Worm (Caenorhabditis elegans) whole organism, L2 larva: Measurements from ENCODE around the gene pbs-1.
A peak's percentile ranks its signal among the peaks of the same experiment; 100 is the strongest.

ENCODE experiments used
- C34F6.9 ChIP-seq: fragments of 150-350 bp; optimal IDR thresholded peaks from 2 replicates; lab custom pipeline; 2014; ENCODE audit warnings: missing biosample characterization, missing genetic modification characterization
- F13H6.1 ChIP-seq: sonication (generic microtip); optimal IDR thresholded peaks from 2 replicates; lab custom pipeline; 2016; ENCODE audit warnings: missing genetic modification characterization, missing compliant biosample characterization
- R02D3.7 ChIP-seq: fragments of 150-350 bp; optimal IDR thresholded peaks from 2 replicates; lab custom pipeline; 2014; ENCODE audit warnings: missing biosample characterization, missing genetic modification characterization
- Y55F3AM.14 ChIP-seq: fragments of 200-800 bp; sonication (Bioruptor generic); optimal IDR thresholded peaks from 2 replicates; lab custom pipeline; 2018; ENCODE audit warnings: mild to moderate bottlenecking, missing genetic modification characterization, missing compliant biosample characterization
- ZK546.5 ChIP-seq: sonication (generic microtip); optimal IDR thresholded peaks from 2 replicates; lab custom pipeline; 2017; ENCODE audit warnings: missing biosample characterization, missing genetic modification characterization
- alr-1 ChIP-seq: fragments of 150-350 bp; optimal IDR thresholded peaks from 2 replicates; lab custom pipeline; 2014; ENCODE audit warnings: missing biosample characterization, missing genetic modification characterization
- aly-2 ChIP-seq: fragments of 150-350 bp; optimal IDR thresholded peaks from 2 replicates; lab custom pipeline; 2014; ENCODE audit warnings: missing biosample characterization, missing genetic modification characterization
- ama-1 ChIP-seq: fragments of 150-350 bp; optimal IDR thresholded peaks from 2 replicates; lab custom pipeline; 2018; ENCODE audit warnings: inconsistent platforms
- blmp-1 ChIP-seq: sonication (generic microtip); optimal IDR thresholded peaks from 2 replicates; lab custom pipeline; 2017; ENCODE audit warnings: missing genetic modification characterization, mild to moderate bottlenecking, missing compliant biosample characterization, antibody characterized with exemption, moderate library complexity; ENCODE audit not compliant: insufficient read depth
- ceh-16 ChIP-seq: fragments of 150-350 bp; optimal IDR thresholded peaks from 2 replicates; lab custom pipeline; 2014; ENCODE audit warnings: missing biosample characterization, missing genetic modification characterization
- ceh-82 ChIP-seq: fragments of 150-350 bp; optimal IDR thresholded peaks from 2 replicates; lab custom pipeline; 2014; ENCODE audit warnings: missing biosample characterization, missing genetic modification characterization
- crh-2 ChIP-seq: sonication (generic microtip); optimal IDR thresholded peaks from 2 replicates; lab custom pipeline; 2017; ENCODE audit warnings: missing biosample characterization, missing genetic modification characterization
- dmd-4 ChIP-seq: sonication (generic microtip); optimal IDR thresholded peaks from 2 replicates; lab custom pipeline; 2017; ENCODE audit warnings: missing biosample characterization, missing genetic modification characterization
- egl-27 ChIP-seq: sonication (generic microtip); optimal IDR thresholded peaks from 3 replicates; lab custom pipeline; 2017; ENCODE audit warnings: missing biosample characterization, missing genetic modification reagents, missing genetic modification characterization
- elt-1 ChIP-seq: fragments of 150-350 bp; optimal IDR thresholded peaks from 2 replicates; lab custom pipeline; 2014; ENCODE audit warnings: missing biosample characterization, missing genetic modification characterization
- elt-3 ChIP-seq: sonication (generic microtip); optimal IDR thresholded peaks from 2 replicates; lab custom pipeline; 2017; ENCODE audit warnings: missing biosample characterization, missing genetic modification characterization
- fos-1 ChIP-seq: fragments of 150-350 bp; optimal IDR thresholded peaks from 2 replicates; lab custom pipeline; 2014; ENCODE audit warnings: missing biosample characterization, missing genetic modification characterization
- gmeb-1 ChIP-seq: fragments of 150-350 bp; optimal IDR thresholded peaks from 2 replicates; lab custom pipeline; 2014; ENCODE audit warnings: missing biosample characterization, missing genetic modification characterization
- lin-11 ChIP-seq: fragments of 150-350 bp; sonication (generic microtip); optimal IDR thresholded peaks from 2 replicates; lab custom pipeline; 2014; ENCODE audit warnings: missing biosample characterization, missing genetic modification characterization, inconsistent platforms, mixed read lengths
- lin-13 ChIP-seq: fragments of 150-350 bp; optimal IDR thresholded peaks from 2 replicates; lab custom pipeline; 2014; ENCODE audit warnings: missing biosample characterization, missing genetic modification reagents, missing genetic modification characterization
- lin-39 ChIP-seq: fragments of 150-350 bp; optimal IDR thresholded peaks from 2 replicates; lab custom pipeline; 2014; ENCODE audit warnings: missing biosample characterization, missing genetic modification reagents, missing genetic modification characterization
- lsy-2 ChIP-seq, 2 experiments: fragments of 150-350 bp in 1 of 2; sonication (generic microtip) in 1 of 2; optimal IDR thresholded peaks; 2 replicates each; lab custom pipeline; 2014 to 2017; ENCODE audit warnings: missing biosample characterization in 2 of 2, missing genetic modification characterization in 2 of 2
- mab-5 ChIP-seq: fragments of 150-350 bp; optimal IDR thresholded peaks from 2 replicates; lab custom pipeline; 2014; ENCODE audit warnings: missing biosample characterization, missing genetic modification characterization
- mbf-1 ChIP-seq: sonication (generic microtip); optimal IDR thresholded peaks from 2 replicates; lab custom pipeline; 2017; ENCODE audit warnings: missing biosample characterization, missing genetic modification characterization
- mdl-1 ChIP-seq, 2 experiments: fragments of 150-350 bp in 1 of 2; sonication (generic microtip) in 1 of 2; optimal IDR thresholded peaks; 2 replicates each; lab custom pipeline; 2017; ENCODE audit warnings: missing biosample characterization in 2 of 2, missing genetic modification characterization in 2 of 2
- nhr-10 ChIP-seq: sonication (generic microtip); optimal IDR thresholded peaks from 2 replicates; lab custom pipeline; 2017; ENCODE audit warnings: missing biosample characterization, missing genetic modification characterization
- nhr-11 ChIP-seq: fragments of 150-350 bp; optimal IDR thresholded peaks from 2 replicates; lab custom pipeline; 2014; ENCODE audit warnings: missing biosample characterization, missing genetic modification characterization
- nhr-12 ChIP-seq: fragments of 150-350 bp; optimal IDR thresholded peaks from 2 replicates; lab custom pipeline; 2014; ENCODE audit warnings: missing biosample characterization, missing genetic modification characterization
- nhr-129 ChIP-seq: fragments of 150-350 bp; optimal IDR thresholded peaks from 2 replicates; lab custom pipeline; 2014; ENCODE audit warnings: missing biosample characterization, missing genetic modification characterization
- nhr-21 ChIP-seq: fragments of 150-350 bp; optimal IDR thresholded peaks from 2 replicates; lab custom pipeline; 2014; ENCODE audit warnings: missing biosample characterization, missing genetic modification characterization
- nhr-23 ChIP-seq: fragments of 150-350 bp; optimal IDR thresholded peaks from 2 replicates; lab custom pipeline; 2014; ENCODE audit warnings: missing biosample characterization, missing genetic modification reagents, missing genetic modification characterization
- nhr-237 ChIP-seq: fragments of 150-350 bp; optimal IDR thresholded peaks from 2 replicates; lab custom pipeline; 2014; ENCODE audit warnings: missing biosample characterization, missing genetic modification characterization
- nhr-25 ChIP-seq: fragments of 150-350 bp; sonication (generic microtip); optimal IDR thresholded peaks from 3 replicates; lab custom pipeline; 2014; ENCODE audit warnings: missing biosample characterization, missing genetic modification characterization
- nhr-6 ChIP-seq: fragments of 150-350 bp; optimal IDR thresholded peaks from 2 replicates; lab custom pipeline; 2014; ENCODE audit warnings: missing biosample characterization, missing genetic modification characterization
- nhr-77 ChIP-seq: fragments of 150-350 bp; optimal IDR thresholded peaks from 2 replicates; lab custom pipeline; 2014; ENCODE audit warnings: missing biosample characterization, missing genetic modification characterization
- peb-1 ChIP-seq: fragments of 150-350 bp; optimal IDR thresholded peaks from 2 replicates; lab custom pipeline; 2014; ENCODE audit warnings: missing biosample characterization, missing genetic modification characterization
- sem-4 ChIP-seq: fragments of 150-350 bp; optimal IDR thresholded peaks from 2 replicates; lab custom pipeline; 2014; ENCODE audit warnings: missing biosample characterization, missing genetic modification reagents, missing genetic modification characterization
- skn-1 ChIP-seq: sonication (generic microtip); optimal IDR thresholded peaks from 2 replicates; lab custom pipeline; 2017; ENCODE audit warnings: missing biosample characterization, missing genetic modification characterization
- sma-3 ChIP-seq: sonication (generic microtip); optimal IDR thresholded peaks from 2 replicates; lab custom pipeline; 2016; ENCODE audit warnings: missing genetic modification reagents, missing genetic modification characterization, missing compliant biosample characterization
- sma-9 ChIP-seq, 2 experiments: fragments of 150-350 bp in 1 of 2; sonication (generic microtip) in 1 of 2; optimal IDR thresholded peaks; 2 replicates each; lab custom pipeline; 2014 to 2016; ENCODE audit warnings: missing genetic modification characterization in 2 of 2, mild to moderate bottlenecking in 1 of 2, missing biosample characterization in 1 of 2, missing compliant biosample characterization in 1 of 2, missing genetic modification reagents in 1 of 2, moderate library complexity in 1 of 2
- snpc-4 ChIP-seq: fragments of 150-350 bp; optimal IDR thresholded peaks from 2 replicates; lab custom pipeline; 2014; ENCODE audit warnings: missing biosample characterization, missing genetic modification characterization
- unc-39 ChIP-seq: fragments of 150-350 bp; optimal IDR thresholded peaks from 2 replicates; lab custom pipeline; 2014; ENCODE audit warnings: missing biosample characterization, missing genetic modification characterization
- unc-55 ChIP-seq: fragments of 150-350 bp; sonication (generic microtip); optimal IDR thresholded peaks from 3 replicates; lab custom pipeline; 2014; ENCODE audit warnings: missing biosample characterization, missing genetic modification reagents, missing genetic modification characterization
- unc-62 ChIP-seq: fragments of 150-350 bp; optimal IDR thresholded peaks from 2 replicates; lab custom pipeline; 2014; ENCODE audit warnings: missing biosample characterization, missing genetic modification reagents, missing genetic modification characterization
- zag-1 ChIP-seq: fragments of 150-350 bp; optimal IDR thresholded peaks from 2 replicates; lab custom pipeline; 2014; ENCODE audit warnings: missing biosample characterization, missing genetic modification characterization
- ztf-1 ChIP-seq: fragments of 200-800 bp; sonication (Bioruptor generic); conservative IDR thresholded peaks from 2 replicates; pipeline ENCODE4 v1.3.6; 2022; ENCODE audit warnings: missing genetic modification characterization, missing compliant biosample characterization
- ztf-11 ChIP-seq: sonication (generic microtip); optimal IDR thresholded peaks from 2 replicates; lab custom pipeline; 2017; ENCODE audit warnings: missing biosample characterization, missing genetic modification characterization
- ztf-4 ChIP-seq: fragments of 150-350 bp; optimal IDR thresholded peaks from 2 replicates; lab custom pipeline; 2014; ENCODE audit warnings: missing biosample characterization, missing genetic modification characterization

Gene pbs-1

DNA sequence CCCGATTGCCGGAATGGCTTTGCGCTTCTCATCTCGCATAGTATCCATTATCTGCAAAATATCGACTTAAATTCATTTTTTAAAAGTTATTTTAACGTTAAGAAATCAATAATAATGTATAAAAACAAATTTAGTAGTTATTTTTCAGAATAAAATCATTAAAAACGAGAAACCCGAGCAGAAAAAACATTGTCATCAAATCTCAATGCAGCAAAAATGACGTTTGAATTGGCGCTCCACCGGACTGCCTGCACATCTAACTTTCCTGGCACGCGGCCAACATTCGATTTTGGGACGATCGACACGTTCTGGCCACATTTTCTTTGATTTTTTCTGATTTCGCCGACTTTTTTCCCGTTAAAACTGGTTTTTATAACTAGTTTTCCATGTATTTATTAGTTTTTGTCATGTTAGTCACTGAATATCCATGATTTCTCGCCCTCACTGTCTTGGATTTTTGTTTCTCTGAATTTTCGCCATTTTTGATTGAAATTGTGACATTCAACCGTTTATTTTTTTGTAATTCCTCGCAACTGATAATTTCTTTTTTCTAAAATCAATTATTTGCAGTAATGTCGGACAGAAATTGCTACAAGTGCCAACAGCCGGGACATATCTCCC lies at the start of gene pbs-1, which contains the start of gene K08D12.3:
Gene pbs-1 (minus strand): TSS at position 51 of the 621 bp plus-strand sequence.
Gene K08D12.3 (plus strand): TSS at position 571 of the 621 bp plus-strand sequence.
- TF ChIP-seq lsy-2 (tag; optimal IDR thresholded peaks at IDR 0.05; lab: Kevin White, UChicago) (peak; percentile 71 to 92), unc-55 (GFP tag; lab: Kevin White, UChicago) (peak; percentile 93), Y55F3AM.14 (GFP tag; lab: Kevin White, UChicago) (peak; percentile 19), ama-1 (lab: Kevin White, UChicago) (peak; percentile 72), nhr-23 (tag; lab: Kevin White, UChicago) (no peak), nhr-129 (peak; percentile 70), unc-39 (tag; lab: Kevin White, UChicago) (no peak), ztf-1 (GFP tag; lab: Robert Waterston, UW) (no peak), ceh-82 (tag; lab: Kevin White, UChicago) (peak; percentile 40), sma-9 (GFP tag; optimal IDR thresholded peaks at IDR 0.05; lab: Kevin White, UChicago) (peak; percentile 50), sma-9 (tag; optimal IDR thresholded peaks at IDR 0.05; lab: Kevin White, UChicago) (no peak), lin-13 (GFP tag; lab: Kevin White, UChicago) (peak; percentile 90), egl-27 (no peak), fos-1 (tag; lab: Kevin White, UChicago) (peak; percentile 27), lin-11 (tag; lab: Kevin White, UChicago) (peak; percentile 64), sma-3 (GFP tag; lab: Kevin White, UChicago) (peak; percentile 81), blmp-1 (tag; lab: Kevin White, UChicago) (peak; percentile 12), R02D3.7 (no peak), F13H6.1 (tag; lab: Kevin White, UChicago) (peak; percentile 82), aly-2 (no peak), sem-4 (peak; percentile 69), peb-1 (tag; lab: Kevin White, UChicago) (no peak), zag-1 (no peak), lin-39 (no peak), nhr-21 (tag; lab: Kevin White, UChicago) (peak; percentile 81), elt-3 (tag; lab: Kevin White, UChicago) (no peak), mbf-1 (tag; lab: Kevin White, UChicago) (no peak), ceh-16 (tag; lab: Kevin White, UChicago) (peak; percentile 55), nhr-11 (tag; lab: Kevin White, UChicago) (no peak), mab-5 (tag; lab: Kevin White, UChicago) (peak; percentile 63), snpc-4 (tag; lab: Kevin White, UChicago) (peak; percentile 31), nhr-25 (tag; lab: Kevin White, UChicago) (peak; percentile 84), ztf-11 (tag; lab: Kevin White, UChicago) (no peak), C34F6.9 (tag; lab: Kevin White, UChicago) (peak; percentile 88), skn-1 (peak; percentile 79), crh-2 (tag; lab: Kevin White, UChicago) (peak; percentile 87), mdl-1 (tag; optimal IDR thresholded peaks at IDR 0.05; lab: Kevin White, UChicago) (peak in 1 of 2 experiments; percentile 9), alr-1 (tag; lab: Kevin White, UChicago) (no peak), nhr-77 (tag; lab: Kevin White, UChicago) (no peak), gmeb-1 (tag; lab: Kevin White, UChicago) (peak; percentile 95), nhr-6 (tag; lab: Kevin White, UChicago) (peak; percentile 45), elt-1 (tag; lab: Kevin White, UChicago) (no peak), nhr-10 (tag; lab: Kevin White, UChicago) (no peak), ZK546.5 (tag; lab: Kevin White, UChicago) (peak; percentile 96), dmd-4 (tag; lab: Kevin White, UChicago) (no peak), unc-62 (no peak), nhr-237 (no peak), ztf-4 (tag; lab: Kevin White, UChicago) (peak; percentile 51), nhr-12 (tag; lab: Kevin White, UChicago) (no peak)
